Fruit fly (Drosophila melanogaster) whole organism, embryonic: ENCODE results near the gene CG4972.

ENCODE experiments used
- Atf6 ChIP-seq: fragments of 200-800 bp; sonication (Bioruptor generic); IDR thresholded peaks from 2 replicates; pipeline ENCODE4 v1.3.6; 2022; ENCODE audit warnings: missing biosample characterization, missing genetic modification characterization
- CG11398 ChIP-seq: fragments of 200-800 bp; sonication (Bioruptor generic); optimal IDR thresholded peaks from 2 replicates; lab custom pipeline; 2016; ENCODE audit warnings: missing biosample characterization, missing genetic modification characterization
- CG11456 ChIP-seq: fragments of 200-800 bp; sonication (Bioruptor generic); IDR thresholded peaks from 3 replicates; pipeline ENCODE4 v1.3.6; 2022; ENCODE audit warnings: missing biosample characterization, missing genetic modification characterization
- CG11504 ChIP-seq: fragments of 200-800 bp; sonication (Bioruptor generic); optimal IDR thresholded peaks from 3 replicates; lab custom pipeline; 2019; ENCODE audit warnings: missing biosample characterization, mild to moderate bottlenecking, missing genetic modification characterization, moderate library complexity
- CG12104 ChIP-seq: fragments of 200-800 bp; sonication (Bioruptor generic); optimal IDR thresholded peaks from 3 replicates; lab custom pipeline; 2016; ENCODE audit warnings: missing biosample characterization, missing genetic modification characterization
- CG13287 ChIP-seq: fragments of 200-800 bp; sonication (Bioruptor generic); IDR thresholded peaks from 2 replicates; pipeline ENCODE4 v1.3.6; 2022; ENCODE audit warnings: missing biosample characterization, missing genetic modification characterization; ENCODE audit not compliant: partially characterized antibody
- CG14710 ChIP-seq: fragments of 200-800 bp; sonication (Bioruptor generic); optimal IDR thresholded peaks from 3 replicates; lab custom pipeline; 2019; ENCODE audit warnings: missing biosample characterization, mild to moderate bottlenecking, missing genetic modification characterization, moderate library complexity
- CG15479 ChIP-seq: fragments of 200-800 bp; sonication (Bioruptor generic); optimal IDR thresholded peaks from 3 replicates; lab custom pipeline; 2019; ENCODE audit warnings: missing biosample characterization, mild to moderate bottlenecking, missing genetic modification characterization, moderate library complexity
- CG2875 ChIP-seq: fragments of 200-800 bp; sonication (Bioruptor generic); optimal IDR thresholded peaks from 2 replicates; lab custom pipeline; 2017; ENCODE audit warnings: missing biosample characterization, mild to moderate bottlenecking, missing genetic modification characterization, missing genetic modification reagents
- CG30431 ChIP-seq: fragments of 200-800 bp; sonication (Bioruptor generic); optimal IDR thresholded peaks from 2 replicates; lab custom pipeline; 2017; ENCODE audit warnings: missing biosample characterization, missing genetic modification characterization
- CG32772 ChIP-seq: fragments of 200-800 bp; sonication (Bioruptor generic); IDR thresholded peaks from 2 replicates; pipeline ENCODE4 v1.3.6; 2022; ENCODE audit warnings: missing biosample characterization, missing genetic modification characterization
- CG33213 ChIP-seq: fragments of 200-800 bp; sonication (Bioruptor generic); optimal IDR thresholded peaks from 3 replicates; lab custom pipeline; 2016; ENCODE audit warnings: missing biosample characterization, missing genetic modification characterization
- CG3726 ChIP-seq: fragments of 200-800 bp; sonication (Bioruptor generic); IDR thresholded peaks from 3 replicates; pipeline ENCODE4, ENCODE4 v1.3.6; 2022; ENCODE audit warnings: missing biosample characterization, missing genetic modification characterization
- CG4730 ChIP-seq: fragments of 200-800 bp; sonication (Bioruptor generic); IDR thresholded peaks from 2 replicates; pipeline ENCODE4 v1.3.6; 2022; ENCODE audit warnings: missing biosample characterization, missing genetic modification characterization
- CG6854 ChIP-seq: fragments of 200-800 bp; sonication (Bioruptor generic); optimal IDR thresholded peaks from 3 replicates; lab custom pipeline; 2017; ENCODE audit warnings: missing biosample characterization, mild to moderate bottlenecking, missing genetic modification characterization
- CG7372 ChIP-seq: fragments of 200-800 bp; sonication (Bioruptor generic); IDR thresholded peaks from 2 replicates; pipeline ENCODE4 v1.3.6; 2022; ENCODE audit warnings: missing biosample characterization, missing genetic modification characterization
- CG9609 ChIP-seq: fragments of 200-800 bp; sonication (Bioruptor generic); optimal IDR thresholded peaks from 3 replicates; lab custom pipeline; 2016; ENCODE audit warnings: missing biosample characterization, missing genetic modification characterization
- CG9727 ChIP-seq: fragments of 200-800 bp; sonication (Bioruptor generic); optimal IDR thresholded peaks from 3 replicates; lab custom pipeline; 2017; ENCODE audit warnings: missing biosample characterization, mild to moderate bottlenecking, missing genetic modification characterization
- CTCF ChIP-seq: fragments of 200-800 bp; sonication (Bioruptor generic); optimal IDR thresholded peaks from 2 replicates; lab custom pipeline; 2017; ENCODE audit warnings: missing biosample characterization, mild to moderate bottlenecking, missing genetic modification characterization, moderate library complexity
- Chrac-16 ChIP-seq: fragments of 200-800 bp; sonication (Bioruptor generic); optimal IDR thresholded peaks from 3 replicates; lab custom pipeline; 2016; ENCODE audit warnings: missing biosample characterization, missing genetic modification characterization
- D19B ChIP-seq: fragments of 200-800 bp; sonication (Bioruptor generic); optimal IDR thresholded peaks from 2 replicates; lab custom pipeline; 2017; ENCODE audit warnings: missing biosample characterization, mild to moderate bottlenecking, missing genetic modification characterization
- Ets65A ChIP-seq: fragments of 200-800 bp; sonication (Bioruptor generic); peaks from one replicate; lab custom pipeline; 2016; ENCODE audit warnings: missing biosample characterization, missing genetic modification characterization
- Ets97D ChIP-seq: fragments of 200-800 bp; sonication (Bioruptor generic); optimal IDR thresholded peaks from 3 replicates; lab custom pipeline; 2016; ENCODE audit warnings: missing biosample characterization, missing genetic modification characterization
- Gsc ChIP-seq: fragments of 200-800 bp; sonication (Bioruptor generic); IDR thresholded peaks from 2 replicates; pipeline ENCODE4 v1.3.6; 2022; ENCODE audit warnings: missing biosample characterization, missing genetic modification characterization
- HLH4C ChIP-seq: fragments of 200-800 bp; sonication (Bioruptor generic); IDR thresholded peaks from 3 replicates; pipeline ENCODE4 v1.3.6; 2022; ENCODE audit warnings: missing biosample characterization, missing genetic modification characterization; ENCODE audit not compliant: partially characterized antibody
- HmgZ ChIP-seq: fragments of 200-800 bp; sonication (Bioruptor generic); optimal IDR thresholded peaks from 2 replicates; lab custom pipeline; 2018; ENCODE audit warnings: missing biosample characterization, mild to moderate bottlenecking, missing genetic modification characterization
- Hr39 ChIP-seq: fragments of >200 bp; optimal IDR thresholded peaks from 2 replicates; lab custom pipeline; 2017
- Jarid2 ChIP-seq: fragments of 200-800 bp; sonication (Bioruptor generic); optimal IDR thresholded peaks from 3 replicates; lab custom pipeline; 2017; ENCODE audit warnings: mild to moderate bottlenecking, missing biosample characterization, missing genetic modification reagents, missing genetic modification characterization
- Mad ChIP-seq: fragments of 200-800 bp; sonication (Bioruptor generic); optimal IDR thresholded peaks from 2 replicates; lab custom pipeline; 2016; ENCODE audit warnings: missing biosample characterization, missing genetic modification characterization
- Max ChIP-seq: fragments of 200-800 bp; sonication (Bioruptor generic); optimal IDR thresholded peaks from 2 replicates; lab custom pipeline; 2016; ENCODE audit warnings: missing biosample characterization, mild to moderate bottlenecking, missing genetic modification characterization
- Med ChIP-seq: fragments of 200-800 bp; sonication (Bioruptor generic); peaks from one replicate; lab custom pipeline; 2016; ENCODE audit warnings: missing biosample characterization, missing genetic modification characterization, mild to moderate bottlenecking, inconsistent platforms, moderate library complexity
- Mrtf ChIP-seq: fragments of 200-800 bp; sonication (Bioruptor generic); IDR thresholded peaks from 3 replicates; pipeline ENCODE4 v1.3.6; 2022; ENCODE audit warnings: missing biosample characterization, missing genetic modification characterization
- Optix ChIP-seq: fragments of 200-800 bp; sonication (Bioruptor generic); IDR thresholded peaks from 3 replicates; pipeline ENCODE4 v1.3.6; 2022; ENCODE audit warnings: missing biosample characterization, missing genetic modification characterization
- Pdp1 ChIP-seq, 2 experiments: fragments of 200-800 bp; sonication (Bioruptor generic); optimal IDR thresholded peaks; 3 replicates each; lab custom pipeline; 2016; ENCODE audit warnings: missing biosample characterization in 2 of 2, missing genetic modification characterization in 2 of 2, mild to moderate bottlenecking in 1 of 2, moderate library complexity in 1 of 2
- ase ChIP-seq: fragments of 200-800 bp; sonication (Bioruptor generic); IDR thresholded peaks from 3 replicates; pipeline ENCODE4 v1.3.6; 2022; ENCODE audit warnings: missing biosample characterization, missing genetic modification characterization
- ash1 ChIP-seq: fragments of 200-800 bp; sonication (Bioruptor generic); optimal IDR thresholded peaks from 2 replicates; lab custom pipeline; 2018; ENCODE audit warnings: missing biosample characterization, mild to moderate bottlenecking, missing genetic modification characterization
- chif ChIP-seq, 2 experiments: fragments of 200-800 bp; sonication (Bioruptor generic); optimal IDR thresholded peaks; 3 replicates each; lab custom pipeline; 2016; ENCODE audit warnings: missing biosample characterization in 2 of 2, missing genetic modification characterization in 2 of 2
- emc ChIP-seq: fragments of 200-800 bp; sonication (Bioruptor generic); optimal IDR thresholded peaks from 2 replicates; lab custom pipeline; 2016; ENCODE audit warnings: missing biosample characterization, missing genetic modification characterization
- eve ChIP-seq, 2 experiments: fragments of >200 bp; optimal IDR thresholded peaks; 2 replicates each; lab custom pipeline; 2017; ENCODE audit warnings: missing biosample characterization in 2 of 2, missing genetic modification characterization in 2 of 2
- exex ChIP-seq: fragments of 200-800 bp; sonication (Bioruptor generic); optimal IDR thresholded peaks from 4 replicates; lab custom pipeline; 2018; ENCODE audit warnings: missing biosample characterization, mild to moderate bottlenecking, missing genetic modification characterization, moderate library complexity
- gcm ChIP-seq: fragments of 200-800 bp; sonication (Bioruptor generic); optimal IDR thresholded peaks from 2 replicates; lab custom pipeline; 2019; ENCODE audit warnings: missing biosample characterization, mild to moderate bottlenecking, missing genetic modification characterization, moderate library complexity
- her ChIP-seq: fragments of 200-800 bp; sonication (Bioruptor generic); optimal IDR thresholded peaks from 2 replicates; lab custom pipeline; 2016; ENCODE audit warnings: missing biosample characterization, missing genetic modification characterization
- ind ChIP-seq: fragments of 200-800 bp; sonication (Bioruptor generic); optimal IDR thresholded peaks from 3 replicates; lab custom pipeline; 2016; ENCODE audit warnings: missing biosample characterization, missing genetic modification characterization
- klu ChIP-seq: fragments of 200-800 bp; sonication (Bioruptor generic); IDR thresholded peaks from 2 replicates; pipeline ENCODE4 v1.3.6; 2022; ENCODE audit warnings: missing biosample characterization, missing genetic modification characterization
- ro ChIP-seq: fragments of 200-800 bp; sonication (Bioruptor generic); IDR thresholded peaks from 2 replicates; pipeline ENCODE4 v1.3.6; 2022; ENCODE audit warnings: missing biosample characterization, missing genetic modification characterization
- row ChIP-seq: fragments of 200-800 bp; sonication (Bioruptor generic); IDR thresholded peaks from 3 replicates; pipeline ENCODE4 v1.3.6; 2022; ENCODE audit warnings: missing biosample characterization, missing genetic modification characterization
- sim ChIP-seq: fragments of 200-800 bp; sonication (Bioruptor generic); IDR thresholded peaks from 2 replicates; pipeline ENCODE4 v1.3.6; 2022; ENCODE audit warnings: missing biosample characterization, missing genetic modification characterization
- slp2 ChIP-seq: fragments of 200-800 bp; sonication (Bioruptor generic); optimal IDR thresholded peaks from 2 replicates; lab custom pipeline; 2016; ENCODE audit warnings: missing biosample characterization, missing genetic modification characterization
- stwl ChIP-seq: fragments of 200-800 bp; sonication (Bioruptor generic); optimal IDR thresholded peaks from 3 replicates; lab custom pipeline; 2018; ENCODE audit warnings: missing biosample characterization, mild to moderate bottlenecking, missing genetic modification characterization, moderate library complexity
- unc-4 ChIP-seq: fragments of 200-800 bp; sonication (Bioruptor generic); IDR thresholded peaks from 2 replicates; pipeline ENCODE4 v1.3.6; 2022; ENCODE audit warnings: missing biosample characterization, missing genetic modification characterization; ENCODE audit not compliant: partially characterized antibody

CG4972 gene

dm6 chr2L:10320174-10320775, 5.7 kb downstream of the CG4972 start:
- TF ChIP-seq D19B (GFP tag; lab: Kevin White, UChicago) (peak; percentile 66), Pdp1 (GFP tag; optimal IDR thresholded peaks at IDR 0.05; lab: Kevin White, UChicago) (peak in 1 of 2 experiments; percentile 75), Med (GFP tag; lab: Kevin White, UChicago) (peak; percentile 10), exex (tag; lab: Kevin White, UChicago) (peak; percentile 77), Optix (no peak), eve (GFP tag; optimal IDR thresholded peaks at IDR 0.05; lab: Kevin White, UChicago) (peak in 1 of 2 experiments; percentile 28)

dm6 chr2L:10321036-10321583, 6.5 kb downstream of the CG4972 start:
- TF ChIP-seq ash1 (GFP tag; lab: Kevin White, UChicago) (no peak), klu (GFP tag; lab: Robert Waterston, UW) (no peak), CTCF (no peak), Ets97D (GFP tag; lab: Kevin White, UChicago) (no peak), CG7372 (GFP tag; lab: Robert Waterston, UW) (no peak), CG9609 (GFP tag; lab: Kevin White, UChicago) (no peak), CG11504 (no peak), HLH4C (GFP tag; lab: Robert Waterston, UW) (peak; percentile 63; the same call in 2 of the 3 replicates), unc-4 (peak; percentile 76), Hr39 (no peak), CG11456 (GFP tag; lab: Robert Waterston, UW) (no peak), CG33213 (GFP tag; lab: Kevin White, UChicago) (no peak), stwl (tag; lab: Kevin White, UChicago) (no peak), CG9727 (peak; percentile 17), Chrac-16 (GFP tag; lab: Kevin White, UChicago) (no peak), CG6854 (GFP tag; lab: Kevin White, UChicago) (no peak), slp2 (GFP tag; lab: Kevin White, UChicago) (peak; percentile 10), Atf6 (no peak), CG3726 (GFP tag; lab: Robert Waterston, UW) (no peak), sim (GFP tag; lab: Robert Waterston, UW) (no peak), CG14710 (peak; percentile 7), Mad (GFP tag; lab: Kevin White, UChicago) (no peak), ro (GFP tag; lab: Robert Waterston, UW) (no peak), CG30431 (no peak), Mrtf (GFP tag; lab: Robert Waterston, UW) (no peak), CG32772 (GFP tag; lab: Robert Waterston, UW) (no peak), ase (GFP tag; lab: Robert Waterston, UW) (no peak), HmgZ (no peak), chif (GFP tag; optimal IDR thresholded peaks at IDR 0.05; lab: Kevin White, UChicago) (no peak), CG13287 (no peak; the same call in none of the 2 replicates), emc (no peak), gcm (GFP tag; lab: Kevin White, UChicago) (no peak), Max (GFP tag; lab: Kevin White, UChicago) (no peak), CG2875 (GFP tag; lab: Kevin White, UChicago) (no peak), CG12104 (GFP tag; lab: Kevin White, UChicago) (no peak), Gsc (GFP tag; lab: Robert Waterston, UW) (no peak), CG4730 (GFP tag; lab: Robert Waterston, UW) (no peak), CG11398 (GFP tag; lab: Kevin White, UChicago) (no peak), eve (GFP tag; optimal IDR thresholded peaks at IDR 0.05; lab: Kevin White, UChicago) (no peak), her (GFP tag; lab: Kevin White, UChicago) (no peak), Jarid2 (GFP tag; lab: Kevin White, UChicago) (no peak), ind (no peak), Ets65A (GFP tag; lab: Kevin White, UChicago) (peak; percentile 85), CG15479 (GFP tag; lab: Kevin White, UChicago) (no peak), row (GFP tag; lab: Robert Waterston, UW) (no peak)
